ENCODE assay signal across 5 worm cellular contexts in the genomic region with DNA sequence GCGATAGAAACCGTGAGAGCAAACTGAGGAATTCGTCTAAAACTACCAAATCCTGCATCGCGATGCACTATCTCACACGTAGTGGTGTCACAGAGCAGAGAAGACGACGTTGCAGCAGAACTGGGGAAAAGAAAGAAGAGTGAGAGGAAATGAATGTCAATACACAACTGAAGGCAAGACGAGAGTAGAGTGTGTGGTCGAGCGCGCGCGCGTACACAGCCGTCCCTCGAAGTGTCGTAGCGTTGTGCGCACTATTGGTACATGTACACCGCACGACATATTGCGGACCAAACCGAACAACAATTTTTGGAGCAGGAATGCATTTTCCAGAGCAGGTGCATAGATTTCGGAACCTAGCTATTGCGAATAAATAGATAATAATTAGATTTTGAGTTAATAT.
TF ChIP-seq lines count a peak whose summit lies in the region.

No protein-coding gene starts in this region.

TF ChIP-seq in whole organism, L1 larva, 84 proteins besides CTCF, POLR2A, EP300 and RAD21 (continues in another document):
- TF ChIP-seq nhr-20 (tag; optimal IDR thresholded peaks at IDR 0.05; lab: Kevin White, UChicago) (peak; percentile 80), lir-3 (tag; optimal IDR thresholded peaks at IDR 0.05; lab: Kevin White, UChicago; ENCODE audit: poor library complexity) (no peak), mep-1 (tag; optimal IDR thresholded peaks at IDR 0.05; lab: Kevin White, UChicago) (peak; percentile 73), nhr-11 (tag; optimal IDR thresholded peaks at IDR 0.05; lab: Kevin White, UChicago) (no peak), C16A3.4 (tag; optimal IDR thresholded peaks at IDR 0.05; lab: Kevin White, UChicago) (peak; percentile 45), C04F5.9 (tag; optimal IDR thresholded peaks at IDR 0.05; lab: Kevin White, UChicago) (no peak), fkh-8 (tag; optimal IDR thresholded peaks at IDR 0.05; lab: Kevin White, UChicago) (peak; percentile 85), dpl-1 (GFP tag; optimal IDR thresholded peaks at IDR 0.05; lab: Kevin White, UChicago) (peak; percentile 7 to 46 (median 39)), sup-37 (GFP tag; optimal IDR thresholded peaks at IDR 0.05; lab: Kevin White, UChicago) (peak; percentile 46), snu-23 (GFP tag; optimal IDR thresholded peaks at IDR 0.05; lab: Kevin White, UChicago) (peak; percentile 74), lsy-2 (tag; optimal IDR thresholded peaks at IDR 0.05; lab: Kevin White, UChicago) (peak; percentile 33 to 66), fos-1 (tag; optimal IDR thresholded peaks at IDR 0.05; lab: Kevin White, UChicago) (peak; percentile 48), nhr-85 (tag; lab: Kevin White, UChicago) (peak; percentile 75), xbp-1 (tag; optimal IDR thresholded peaks at IDR 0.05; lab: Kevin White, UChicago) (peak; percentile 72), dsc-1 (tag; optimal IDR thresholded peaks at IDR 0.05; lab: Kevin White, UChicago) (peak; percentile 30), nhr-71 (tag; optimal IDR thresholded peaks at IDR 0.05; lab: Kevin White, UChicago) (peak; percentile 71), blmp-1 (tag; optimal IDR thresholded peaks at IDR 0.05; lab: Kevin White, UChicago) (peak; percentile 8)

TF ChIP-seq in whole organism, L3 larva, 47 proteins besides CTCF, POLR2A, EP300 and RAD21 (continues in another document):
- TF ChIP-seq daf-12 (tag; optimal IDR thresholded peaks at IDR 0.05; lab: Kevin White, UChicago) (no peak), nhr-25 (tag; optimal IDR thresholded peaks at IDR 0.05; lab: Kevin White, UChicago) (peak; percentile 1), nhr-11 (tag; optimal IDR thresholded peaks at IDR 0.05; lab: Kevin White, UChicago) (no peak), elt-1 (tag; optimal IDR thresholded peaks at IDR 0.05; lab: Kevin White, UChicago) (no peak), mdl-1 (tag; optimal IDR thresholded peaks at IDR 0.05; lab: Kevin White, UChicago) (peak; percentile 19), ceh-9 (tag; optimal IDR thresholded peaks at IDR 0.05; lab: Kevin White, UChicago) (no peak), nhr-77 (tag; optimal IDR thresholded peaks at IDR 0.05; lab: Kevin White, UChicago) (no peak), fkh-10 (GFP tag; optimal IDR thresholded peaks at IDR 0.05; lab: Kevin White, UChicago) (no peak), eor-1 (tag; optimal IDR thresholded peaks at IDR 0.05; lab: Kevin White, UChicago) (no peak), ama-1 (optimal IDR thresholded peaks at IDR 0.05; lab: Kevin White, UChicago) (no peak), aly-2 (tag; optimal IDR thresholded peaks at IDR 0.05; lab: Kevin White, UChicago) (no peak), elt-2 (tag; optimal IDR thresholded peaks at IDR 0.05; lab: Kevin White, UChicago) (no peak), zag-1 (tag; optimal IDR thresholded peaks at IDR 0.05; lab: Kevin White, UChicago) (no peak), nhr-23 (tag; optimal IDR thresholded peaks at IDR 0.05; lab: Kevin White, UChicago) (no peak), unc-39 (tag; optimal IDR thresholded peaks at IDR 0.05; lab: Kevin White, UChicago) (no peak), egl-27 (tag; optimal IDR thresholded peaks at IDR 0.05; lab: Kevin White, UChicago) (no peak), ZK546.5 (tag; optimal IDR thresholded peaks at IDR 0.05; lab: Kevin White, UChicago) (no peak), ceh-82 (tag; optimal IDR thresholded peaks at IDR 0.05; lab: Kevin White, UChicago) (no peak), hmg-11 (tag; optimal IDR thresholded peaks at IDR 0.05; lab: Kevin White, UChicago) (peak; percentile 76)

TF ChIP-seq in whole organism, early embryonic, 17 proteins besides CTCF, POLR2A, EP300 and RAD21:
- TF ChIP-seq tra-4 (tag; optimal IDR thresholded peaks at IDR 0.05; lab: Kevin White, UChicago) (no peak), hmg-4 (GFP tag; optimal IDR thresholded peaks at IDR 0.05; lab: Kevin White, UChicago) (peak; percentile 72), aly-1 (tag; optimal IDR thresholded peaks at IDR 0.05; lab: Kevin White, UChicago) (peak; percentile 62), flt-1 (GFP tag; IDR thresholded peaks at IDR 0.05; lab: Robert Waterston, UW) (no peak), hmbx-1 (tag; optimal IDR thresholded peaks at IDR 0.05; lab: Kevin White, UChicago) (no peak), hnd-1 (tag; optimal IDR thresholded peaks at IDR 0.05; lab: Kevin White, UChicago) (no peak), B0310.2 (tag; optimal IDR thresholded peaks at IDR 0.05; lab: Kevin White, UChicago) (no peak), F13C5.2 (tag; optimal IDR thresholded peaks at IDR 0.05; lab: Kevin White, UChicago) (peak; percentile 56), scrt-1 (GFP tag; IDR thresholded peaks at IDR 0.05; lab: Robert Waterston, UW) (no peak), ama-1 (optimal IDR thresholded peaks at IDR 0.05; lab: Kevin White, UChicago) (no peak), sea-1 (GFP tag; conservative IDR thresholded peaks at IDR 0.05; lab: Robert Waterston, UW) (peak; percentile 72; the same call in 1 of the 2 replicates), tbx-37 (GFP tag; conservative IDR thresholded peaks at IDR 0.05; lab: Robert Waterston, UW) (no peak)
TF ChIP-seq in whole organism, early embryonic: peak in this region for 4.

TF ChIP-seq in whole organism, midembryonic, 9 proteins besides CTCF, POLR2A, EP300 and RAD21:
- TF ChIP-seq flt-1 (GFP tag; IDR thresholded peaks at IDR 0.05; lab: Robert Waterston, UW) (peak; percentile 75), tab-1 (GFP tag; IDR thresholded peaks at IDR 0.05; lab: Robert Waterston, UW) (peak; percentile 37; the same call in 1 of the 2 replicates), ztf-23 (GFP tag; IDR thresholded peaks at IDR 0.05; lab: Robert Waterston, UW) (0 out of 2 replicates have a peak, but pooled peaks have one; percentile 27), cog-1 (tag; optimal IDR thresholded peaks at IDR 0.05; lab: Kevin White, UChicago) (peak; percentile 67), T22C8.4 (GFP tag; IDR thresholded peaks at IDR 0.05; lab: Robert Waterston, UW) (no peak), ref-1 (GFP tag; conservative IDR thresholded peaks at IDR 0.05; lab: Robert Waterston, UW) (no peak)

TF ChIP-seq in whole organism, young adult, 124 proteins besides CTCF, POLR2A, EP300 and RAD21 (continues in another document):
- no peak for TF ChIP-seq hlh-12 (tag; optimal IDR thresholded peaks at IDR 0.05; lab: Kevin White, UChicago)
- TF ChIP-seq F57A8.1 (GFP tag; optimal IDR thresholded peaks at IDR 0.05; lab: Kevin White, UChicago): no peak
- TF ChIP-seq snpc-1.3 (tag; optimal IDR thresholded peaks at IDR 0.05; lab: Kevin White, UChicago; ENCODE audit: insufficient read depth): no peak
- peak; percentile 5 for TF ChIP-seq ztf-18 (tag; optimal IDR thresholded peaks at IDR 0.05; lab: Kevin White, UChicago)
- no peak for TF ChIP-seq B0035.1 (tag; optimal IDR thresholded peaks at IDR 0.05; lab: Kevin White, UChicago)
- no peak for TF ChIP-seq cebp-2 (GFP tag; IDR thresholded peaks at IDR 0.05; lab: Robert Waterston, UW)
- no peak for TF ChIP-seq ceh-40 (GFP tag; IDR thresholded peaks at IDR 0.05; lab: Robert Waterston, UW)
- TF ChIP-seq nhr-27 (tag; optimal IDR thresholded peaks at IDR 0.05; lab: Kevin White, UChicago): no peak
- TF ChIP-seq F52B5.7 (tag; optimal IDR thresholded peaks at IDR 0.05; lab: Kevin White, UChicago): no peak
- no peak for TF ChIP-seq F22D6.2 (tag; optimal IDR thresholded peaks at IDR 0.05; lab: Kevin White, UChicago)
- peak; percentile 39 for TF ChIP-seq ets-4 (GFP tag; optimal IDR thresholded peaks at IDR 0.05; lab: Kevin White, UChicago)
- TF ChIP-seq unc-62 (GFP tag; optimal IDR thresholded peaks at IDR 0.05; lab: Kevin White, UChicago): no peak
- TF ChIP-seq efl-1 (GFP tag; optimal IDR thresholded peaks at IDR 0.05; lab: Kevin White, UChicago): peak; percentile 16
- no peak for TF ChIP-seq mel-28 (tag; optimal IDR thresholded peaks at IDR 0.05; lab: Kevin White, UChicago; ENCODE audit: borderline replicate concordance)
- peak; percentile 25 for TF ChIP-seq ZK185.1 (tag; optimal IDR thresholded peaks at IDR 0.05; lab: Kevin White, UChicago; ENCODE audit: poor library complexity, severe bottlenecking)
- no peak for TF ChIP-seq F57C9.4 (tag; optimal IDR thresholded peaks at IDR 0.05; lab: Kevin White, UChicago)
- peak; percentile 23; the same call in 1 of the 2 replicates for TF ChIP-seq egrh-3 (GFP tag; IDR thresholded peaks at IDR 0.05; lab: Robert Waterston, UW)
- TF ChIP-seq madf-10 (tag; optimal IDR thresholded peaks at IDR 0.05; lab: Kevin White, UChicago): peak; percentile 34
- no peak for TF ChIP-seq ceh-91 (GFP tag; IDR thresholded peaks at IDR 0.05; lab: Robert Waterston, UW)
- no peak for TF ChIP-seq Y56A3A.18 (GFP tag; IDR thresholded peaks at IDR 0.05; lab: Robert Waterston, UW)
- no peak for TF ChIP-seq zim-3 (tag; optimal IDR thresholded peaks at IDR 0.05; lab: Kevin White, UChicago)
- no peak for TF ChIP-seq dpff-1 (tag; optimal IDR thresholded peaks at IDR 0.05; lab: Kevin White, UChicago)
- TF ChIP-seq madf-3 (GFP tag; IDR thresholded peaks at IDR 0.05; lab: Robert Waterston, UW): 0 out of 2 replicates have a peak, but pooled peaks have one; percentile 52
- TF ChIP-seq chd-7 (tag; optimal IDR thresholded peaks at IDR 0.05; lab: Kevin White, UChicago): peak; percentile 23
- TF ChIP-seq D2030.7 (GFP tag; IDR thresholded peaks at IDR 0.05; lab: Robert Waterston, UW): no peak
- TF ChIP-seq nhr-80 (tag; optimal IDR thresholded peaks at IDR 0.05; lab: Kevin White, UChicago): peak; percentile 59
- no peak for TF ChIP-seq F23B12.7 (tag; optimal IDR thresholded peaks at IDR 0.05; lab: Kevin White, UChicago; ENCODE audit: insufficient read depth)
- TF ChIP-seq him-1 (tag; optimal IDR thresholded peaks at IDR 0.05; lab: Kevin White, UChicago): no peak
- no peak for TF ChIP-seq bed-2 (GFP tag; IDR thresholded peaks at IDR 0.05; lab: Robert Waterston, UW)
- no peak for TF ChIP-seq K11D2.4 (GFP tag; IDR thresholded peaks at IDR 0.05; lab: Robert Waterston, UW)
- no peak; the same call in 1 of the 2 replicates for TF ChIP-seq zfh-2 (GFP tag; conservative IDR thresholded peaks at IDR 0.05; lab: Robert Waterston, UW)
- peak; percentile 47; the same call in 1 of the 2 replicates for TF ChIP-seq nfyb-1 (GFP tag; IDR thresholded peaks at IDR 0.05; lab: Robert Waterston, UW)
- TF ChIP-seq ceh-58 (GFP tag; IDR thresholded peaks at IDR 0.05; lab: Robert Waterston, UW): no peak
- TF ChIP-seq ztf-6 (GFP tag; IDR thresholded peaks at IDR 0.05; lab: Robert Waterston, UW): 0 out of 2 replicates have a peak, but pooled peaks have one; percentile 25
- peak; percentile 10 for TF ChIP-seq B0261.1 (tag; optimal IDR thresholded peaks at IDR 0.05; lab: Kevin White, UChicago)
- TF ChIP-seq ceh-79 (tag; optimal IDR thresholded peaks at IDR 0.05; lab: Kevin White, UChicago): no peak
- no peak for TF ChIP-seq egl-44 (GFP tag; IDR thresholded peaks at IDR 0.05; lab: Robert Waterston, UW)
- TF ChIP-seq ztf-28 (GFP tag; IDR thresholded peaks at IDR 0.05; lab: Robert Waterston, UW): no peak
- peak; percentile 25; the same call in 1 of the 2 replicates for TF ChIP-seq rcor-1 (GFP tag; IDR thresholded peaks at IDR 0.05; lab: Robert Waterston, UW)
- TF ChIP-seq sdz-38 (tag; optimal IDR thresholded peaks at IDR 0.05; lab: Kevin White, UChicago): no peak
